Fruit fly (Drosophila melanogaster) whole organism, embryonic: ENCODE results near the gene CG13075.

Experiments used
- Blimp-1 ChIP-seq: fragments of 200-800 bp; sonication (Bioruptor generic); optimal IDR thresholded peaks from 3 replicates; lab custom pipeline; 2018; ENCODE audit warnings: missing biosample characterization, missing genetic modification characterization, mild to moderate bottlenecking, moderate library complexity, missing genetic modification reagents
- CG1024 ChIP-seq: fragments of 200-800 bp; sonication (Bioruptor generic); IDR thresholded peaks from 2 replicates; pipeline ENCODE4 v1.3.6; 2022; ENCODE audit warnings: missing biosample characterization, missing genetic modification characterization
- CG10321 ChIP-seq: fragments of 200-800 bp; sonication (Bioruptor generic); IDR thresholded peaks from 2 replicates; pipeline ENCODE4 v1.3.6; 2022; ENCODE audit warnings: missing biosample characterization, missing genetic modification characterization
- CG10366 ChIP-seq: fragments of 200-800 bp; sonication (Bioruptor generic); IDR thresholded peaks from 2 replicates; pipeline ENCODE4 v1.3.6; 2022; ENCODE audit warnings: missing biosample characterization, missing genetic modification characterization
- CG10543 ChIP-seq: fragments of 200-800 bp; sonication (Bioruptor generic); optimal IDR thresholded peaks from 3 replicates; lab custom pipeline; 2017; ENCODE audit warnings: missing biosample characterization, mild to moderate bottlenecking, missing genetic modification characterization, moderate library complexity
- CG10979 ChIP-seq: fragments of 200-800 bp; sonication (Bioruptor generic); optimal IDR thresholded peaks from 2 replicates; lab custom pipeline; 2018; ENCODE audit warnings: missing biosample characterization, mild to moderate bottlenecking, missing genetic modification characterization, moderate library complexity
- CG12391 ChIP-seq: fragments of 200-800 bp; sonication (Bioruptor generic); optimal IDR thresholded peaks from 3 replicates; lab custom pipeline; 2018; ENCODE audit warnings: missing biosample characterization, mild to moderate bottlenecking, missing genetic modification characterization, moderate library complexity
- CG12942 ChIP-seq: fragments of 200-800 bp; sonication (Bioruptor generic); optimal IDR thresholded peaks from 3 replicates; lab custom pipeline; 2016; ENCODE audit warnings: missing biosample characterization, missing genetic modification characterization
- CG13775 ChIP-seq: fragments of 200-800 bp; sonication (Bioruptor generic); optimal IDR thresholded peaks from 3 replicates; lab custom pipeline; 2017; ENCODE audit warnings: missing biosample characterization, mild to moderate bottlenecking, missing genetic modification characterization
- CG15696 ChIP-seq: fragments of 200-800 bp; sonication (Bioruptor generic); optimal IDR thresholded peaks from 2 replicates; lab custom pipeline; 2019; ENCODE audit warnings: missing biosample characterization, mild to moderate bottlenecking, missing genetic modification characterization, moderate library complexity
- CG16815 ChIP-seq: fragments of 200-800 bp; sonication (Bioruptor generic); optimal IDR thresholded peaks from 3 replicates; lab custom pipeline; 2017; ENCODE audit warnings: missing biosample characterization, mild to moderate bottlenecking, missing genetic modification characterization
- CG17186 ChIP-seq: fragments of 200-800 bp; sonication (Bioruptor generic); optimal IDR thresholded peaks from 3 replicates; lab custom pipeline; 2017; ENCODE audit warnings: missing biosample characterization, missing genetic modification reagents, missing genetic modification characterization
- CG18764 ChIP-seq: fragments of 200-800 bp; sonication (Bioruptor generic); optimal IDR thresholded peaks from 3 replicates; lab custom pipeline; 2016; ENCODE audit warnings: missing biosample characterization, missing genetic modification characterization
- CG2202 ChIP-seq: fragments of 200-800 bp; sonication (Bioruptor generic); optimal IDR thresholded peaks from 2 replicates; lab custom pipeline; 2018; ENCODE audit warnings: missing biosample characterization, mild to moderate bottlenecking, missing genetic modification characterization
- CG33557 ChIP-seq: fragments of 200-800 bp; sonication (Bioruptor generic); optimal IDR thresholded peaks from 2 replicates; lab custom pipeline; 2019; ENCODE audit warnings: missing biosample characterization, mild to moderate bottlenecking, missing genetic modification characterization, moderate library complexity
- CG3847 ChIP-seq: fragments of 200-800 bp; sonication (Bioruptor generic); IDR thresholded peaks from 2 replicates; pipeline ENCODE4 v1.3.6; 2022; ENCODE audit warnings: missing biosample characterization, missing genetic modification characterization
- CG4360 ChIP-seq: fragments of 200-800 bp; sonication (Bioruptor generic); IDR thresholded peaks from 2 replicates; pipeline ENCODE4 v1.3.6; 2022; ENCODE audit warnings: missing biosample characterization, missing genetic modification characterization
- CG5245 ChIP-seq: fragments of 200-800 bp; sonication (Bioruptor generic); optimal IDR thresholded peaks from 3 replicates; lab custom pipeline; 2016; ENCODE audit warnings: missing biosample characterization, missing genetic modification characterization
- CG6272 ChIP-seq: fragments of 200-800 bp; sonication (Bioruptor generic); IDR thresholded peaks from 2 replicates; pipeline ENCODE4 v1.3.6; 2022; ENCODE audit warnings: missing biosample characterization, missing genetic modification characterization
- CG8359 ChIP-seq: fragments of 200-800 bp; sonication (Bioruptor generic); optimal IDR thresholded peaks from 2 replicates; lab custom pipeline; 2017; ENCODE audit warnings: missing biosample characterization, mild to moderate bottlenecking, missing genetic modification characterization, borderline replicate concordance
- CG9932 ChIP-seq: fragments of 200-800 bp; sonication (Bioruptor generic); IDR thresholded peaks from 2 replicates; pipeline ENCODE4 v1.3.6; 2022; ENCODE audit warnings: missing biosample characterization, missing genetic modification characterization
- D ChIP-seq, 2 experiments: fragments of 200-800 bp in 1 of 2; fragments of >200 bp in 1 of 2; sonication (Bioruptor generic) in 1 of 2; optimal IDR thresholded peaks; 2 replicates in 1 of 2; 3 replicates in 1 of 2; lab custom pipeline; 2017; ENCODE audit warnings: mild to moderate bottlenecking in 1 of 2, missing biosample characterization in 1 of 2, missing genetic modification characterization in 1 of 2, missing genetic modification reagents in 1 of 2
- D19A ChIP-seq: fragments of 200-800 bp; optimal IDR thresholded peaks from 3 replicates; lab custom pipeline; 2019; ENCODE audit warnings: missing biosample characterization, mild to moderate bottlenecking, missing genetic modification characterization, moderate library complexity
- H2.0 ChIP-seq: fragments of 200-800 bp; sonication (Bioruptor generic); IDR thresholded peaks from 2 replicates; pipeline ENCODE4 v1.3.6; 2022; ENCODE audit warnings: missing biosample characterization, missing genetic modification characterization
- Hr78 ChIP-seq, 2 experiments: fragments of 200-800 bp in 1 of 2; fragments of >200 bp in 1 of 2; sonication (Bioruptor generic) in 1 of 2; optimal IDR thresholded peaks; 2 replicates each; lab custom pipeline; 2017 to 2019; ENCODE audit warnings: missing biosample characterization in 2 of 2, missing genetic modification characterization in 2 of 2, mild to moderate bottlenecking in 1 of 2, moderate library complexity in 1 of 2
- Med ChIP-seq: fragments of 200-800 bp; sonication (Bioruptor generic); peaks from one replicate; lab custom pipeline; 2016; ENCODE audit warnings: missing biosample characterization, missing genetic modification characterization, mild to moderate bottlenecking, inconsistent platforms, moderate library complexity
- Mes4 ChIP-seq: fragments of 200-800 bp; sonication (Bioruptor generic); optimal IDR thresholded peaks from 2 replicates; lab custom pipeline; 2016; ENCODE audit warnings: missing biosample characterization, missing genetic modification characterization
- NK7.1 ChIP-seq: fragments of 200-800 bp; sonication (Bioruptor generic); optimal IDR thresholded peaks from 3 replicates; lab custom pipeline; 2016; ENCODE audit warnings: missing biosample characterization, missing genetic modification characterization
- TFAM ChIP-seq: fragments of 200-800 bp; sonication (Bioruptor generic); optimal IDR thresholded peaks from 2 replicates; lab custom pipeline; 2017; ENCODE audit warnings: missing biosample characterization, missing genetic modification characterization, inconsistent platforms
- Xbp1 ChIP-seq: fragments of 200-800 bp; sonication (Bioruptor generic); optimal IDR thresholded peaks from 3 replicates; lab custom pipeline; 2016; ENCODE audit warnings: missing biosample characterization, mild to moderate bottlenecking, missing genetic modification characterization
- Xrp1 ChIP-seq: fragments of 200-800 bp; sonication (Bioruptor generic); IDR thresholded peaks from 2 replicates; pipeline ENCODE4 v1.3.6; 2022; ENCODE audit warnings: missing biosample characterization, missing genetic modification characterization
- ac ChIP-seq: fragments of 200-800 bp; sonication (Bioruptor generic); optimal IDR thresholded peaks from 3 replicates; lab custom pipeline; 2017; ENCODE audit warnings: missing biosample characterization, mild to moderate bottlenecking, missing genetic modification characterization
- amos ChIP-seq: fragments of 200-800 bp; sonication (Bioruptor generic); IDR thresholded peaks from 2 replicates; pipeline ENCODE4 v1.3.6; 2022; ENCODE audit warnings: missing biosample characterization, missing genetic modification characterization; ENCODE audit not compliant: partially characterized antibody
- bowl ChIP-seq: fragments of 200-800 bp; sonication (Bioruptor generic); IDR thresholded peaks from 2 replicates; pipeline ENCODE4 v1.3.6; 2022; ENCODE audit warnings: missing biosample characterization, missing genetic modification characterization
- danr ChIP-seq: fragments of 200-800 bp; sonication (Bioruptor generic); IDR thresholded peaks from 2 replicates; pipeline ENCODE4 v1.3.6; 2022; ENCODE audit warnings: missing biosample characterization, missing genetic modification characterization
- ftz-f1 ChIP-seq: fragments of 200-800 bp; sonication (Bioruptor generic); optimal IDR thresholded peaks from 2 replicates; lab custom pipeline; 2016; ENCODE audit warnings: missing biosample characterization, missing genetic modification characterization
- gem ChIP-seq: fragments of 200-800 bp; sonication (Bioruptor generic); optimal IDR thresholded peaks from 2 replicates; lab custom pipeline; 2019; ENCODE audit warnings: missing biosample characterization, mild to moderate bottlenecking, missing genetic modification characterization, moderate library complexity
- klu ChIP-seq: fragments of 200-800 bp; sonication (Bioruptor generic); IDR thresholded peaks from 2 replicates; pipeline ENCODE4 v1.3.6; 2022; ENCODE audit warnings: missing biosample characterization, missing genetic modification characterization
- lab ChIP-seq: fragments of 200-800 bp; sonication (Bioruptor generic); optimal IDR thresholded peaks from 3 replicates; lab custom pipeline; 2017; ENCODE audit warnings: missing biosample characterization, missing genetic modification characterization, mild to moderate bottlenecking, moderate library complexity, missing genetic modification reagents
- luna ChIP-seq: fragments of 200-800 bp; sonication (Bioruptor generic); optimal IDR thresholded peaks from 2 replicates; lab custom pipeline; 2016; ENCODE audit warnings: missing biosample characterization, missing genetic modification characterization
- mam ChIP-seq: fragments of 200-800 bp; sonication (Bioruptor generic); optimal IDR thresholded peaks from 3 replicates; lab custom pipeline; 2016; ENCODE audit warnings: missing biosample characterization, missing genetic modification characterization
- sc ChIP-seq, 3 experiments: fragments of >200 bp in 2 of 3; fragments of 200-800 bp in 1 of 3; sonication (Bioruptor generic) in 1 of 3; optimal IDR thresholded peaks; 2 replicates in 2 of 3; 3 replicates in 1 of 3; lab custom pipeline; 2017; ENCODE audit warnings: mild to moderate bottlenecking in 1 of 3, missing biosample characterization in 1 of 3, missing genetic modification characterization in 1 of 3, missing genetic modification reagents in 1 of 3
- sd ChIP-seq: fragments of 200-800 bp; sonication (Bioruptor generic); optimal IDR thresholded peaks from 3 replicates; lab custom pipeline; 2018; ENCODE audit warnings: missing biosample characterization, mild to moderate bottlenecking, missing genetic modification characterization, moderate library complexity
- slp2 ChIP-seq: fragments of 200-800 bp; sonication (Bioruptor generic); optimal IDR thresholded peaks from 2 replicates; lab custom pipeline; 2016; ENCODE audit warnings: missing biosample characterization, missing genetic modification characterization
- sob ChIP-seq: fragments of 200-800 bp; sonication (Bioruptor generic); IDR thresholded peaks from 2 replicates; pipeline ENCODE4 v1.3.6; 2022; ENCODE audit warnings: missing biosample characterization, missing genetic modification characterization
- stwl ChIP-seq: fragments of 200-800 bp; sonication (Bioruptor generic); optimal IDR thresholded peaks from 3 replicates; lab custom pipeline; 2018; ENCODE audit warnings: missing biosample characterization, mild to moderate bottlenecking, missing genetic modification characterization, moderate library complexity
- unc-4 ChIP-seq: fragments of 200-800 bp; sonication (Bioruptor generic); IDR thresholded peaks from 2 replicates; pipeline ENCODE4 v1.3.6; 2022; ENCODE audit warnings: missing biosample characterization, missing genetic modification characterization; ENCODE audit not compliant: partially characterized antibody
- wor ChIP-seq: fragments of 200-800 bp; sonication (Bioruptor generic); IDR thresholded peaks from 2 replicates; pipeline ENCODE4 v1.3.6; 2022; ENCODE audit warnings: missing biosample characterization, missing genetic modification characterization

CG13075 gene

dm6 chr3L:16056101-16056891 is 27.5 kb upstream of the CG13075 start (continued):
- no peak for TF ChIP-seq CG17186 (GFP tag; lab: Kevin White, UChicago)
- TF ChIP-seq D (optimal IDR thresholded peaks at IDR 0.05; lab: Kevin White, UChicago): no peak
- TF ChIP-seq D (GFP tag; optimal IDR thresholded peaks at IDR 0.05; lab: Kevin White, UChicago): peak; percentile 39
- peak; percentile 8 for TF ChIP-seq D19A (tag; lab: Kevin White, UChicago)
- no peak for TF ChIP-seq wor (GFP tag; lab: Robert Waterston, UW)
- no peak for TF ChIP-seq CG3847 (GFP tag; lab: Robert Waterston, UW)
- TF ChIP-seq bowl (GFP tag; lab: Robert Waterston, UW): no peak
- TF ChIP-seq CG15696 (tag; lab: Kevin White, UChicago): peak; percentile 71
- TF ChIP-seq CG33557: peak; percentile 40
- no peak for TF ChIP-seq luna (GFP tag; lab: Kevin White, UChicago)
- TF ChIP-seq CG1024 (GFP tag; lab: Robert Waterston, UW): no peak
- peak; percentile 9 for TF ChIP-seq lab (GFP tag; lab: Kevin White, UChicago)
- TF ChIP-seq CG10366 (GFP tag; lab: Robert Waterston, UW): no peak
- no peak for TF ChIP-seq CG13775 (GFP tag; lab: Kevin White, UChicago)
- TF ChIP-seq Med (GFP tag; lab: Kevin White, UChicago): peak; percentile 56
- no peak for TF ChIP-seq CG10321 (GFP tag; lab: Robert Waterston, UW)
- 0 out of 2 replicates have a peak, but pooled peaks have one; percentile 12 for TF ChIP-seq CG4360
- no peak for TF ChIP-seq NK7.1 (GFP tag; lab: Kevin White, UChicago)
- TF ChIP-seq CG10979 (tag; lab: Kevin White, UChicago): peak; percentile 27
- no peak for TF ChIP-seq danr (GFP tag; lab: Robert Waterston, UW)
- peak; percentile 29 for TF ChIP-seq ac
- TF ChIP-seq CG18764 (GFP tag; lab: Kevin White, UChicago): peak; percentile 25
- peak; percentile 1 for TF ChIP-seq stwl (tag; lab: Kevin White, UChicago)
- TF ChIP-seq CG12391 (tag; lab: Kevin White, UChicago): no peak
- peak; percentile 58 for TF ChIP-seq CG2202
- no peak for TF ChIP-seq klu (GFP tag; lab: Robert Waterston, UW)
- no peak for TF ChIP-seq slp2 (GFP tag; lab: Kevin White, UChicago)
- peak; percentile 74 for TF ChIP-seq ftz-f1 (GFP tag; lab: Kevin White, UChicago)
- peak; percentile 48 for TF ChIP-seq CG8359
- peak; percentile 67 for TF ChIP-seq Xrp1 (GFP tag; lab: Robert Waterston, UW)
- TF ChIP-seq CG5245: no peak
- no peak for TF ChIP-seq sc (optimal IDR thresholded peaks at IDR 0.05; lab: Kevin White, UChicago)
- peak; percentile 53 for TF ChIP-seq sc (GFP tag; optimal IDR thresholded peaks at IDR 0.05; lab: Kevin White, UChicago)
- no peak for TF ChIP-seq unc-4
- no peak for TF ChIP-seq sob (GFP tag; lab: Robert Waterston, UW)
- TF ChIP-seq mam (GFP tag; lab: Kevin White, UChicago): no peak
- TF ChIP-seq H2.0 (GFP tag; lab: Robert Waterston, UW): no peak
- TF ChIP-seq TFAM: no peak
- TF ChIP-seq CG6272 (GFP tag; lab: Robert Waterston, UW): no peak
- TF ChIP-seq sd (tag; lab: Kevin White, UChicago): peak; percentile 22
- no peak for TF ChIP-seq amos (GFP tag; lab: Robert Waterston, UW)
- no peak for TF ChIP-seq Xbp1 (GFP tag; lab: Kevin White, UChicago)
- TF ChIP-seq CG9932 (GFP tag; lab: Robert Waterston, UW): no peak
- peak; percentile 50 for TF ChIP-seq gem (tag; lab: Kevin White, UChicago)
- no peak for TF ChIP-seq Mes4 (GFP tag; lab: Kevin White, UChicago)
- TF ChIP-seq CG16815 (GFP tag; lab: Kevin White, UChicago): no peak
- peak; percentile 31 for TF ChIP-seq CG10543
- peak in 1 of 2 experiments; percentile 71 for TF ChIP-seq Hr78 (GFP tag; optimal IDR thresholded peaks at IDR 0.05; lab: Kevin White, UChicago)
- TF ChIP-seq Blimp-1 (GFP tag; lab: Kevin White, UChicago): peak; percentile 61
- TF ChIP-seq CG12942 (GFP tag; lab: Kevin White, UChicago): no peak
